Fruit fly (Drosophila melanogaster) whole organism, embryonic: ENCODE results near the gene Hr38.

Experiments used
- CG1024 ChIP-seq: fragments of 200-800 bp; sonication (Bioruptor generic); IDR thresholded peaks from 2 replicates; pipeline ENCODE4 v1.3.6; 2022; ENCODE audit warnings: missing biosample characterization, missing genetic modification characterization
- CG10366 ChIP-seq: fragments of 200-800 bp; sonication (Bioruptor generic); IDR thresholded peaks from 2 replicates; pipeline ENCODE4 v1.3.6; 2022; ENCODE audit warnings: missing biosample characterization, missing genetic modification characterization
- CG11695 ChIP-seq: fragments of 200-800 bp; sonication (Bioruptor generic); IDR thresholded peaks from 3 replicates; pipeline ENCODE4 v1.3.6; 2022; ENCODE audit warnings: missing biosample characterization, missing genetic modification characterization
- CG12155 ChIP-seq: fragments of 200-800 bp; sonication (Bioruptor generic); optimal IDR thresholded peaks from 3 replicates; lab custom pipeline; 2016; ENCODE audit warnings: missing biosample characterization, missing genetic modification characterization
- CG14710 ChIP-seq: fragments of 200-800 bp; sonication (Bioruptor generic); optimal IDR thresholded peaks from 3 replicates; lab custom pipeline; 2019; ENCODE audit warnings: missing biosample characterization, mild to moderate bottlenecking, missing genetic modification characterization, moderate library complexity
- CG15269 ChIP-seq: fragments of 200-800 bp; sonication (Bioruptor generic); optimal IDR thresholded peaks from 2 replicates; lab custom pipeline; 2018; ENCODE audit warnings: missing biosample characterization, mild to moderate bottlenecking, missing genetic modification characterization, moderate library complexity
- CG17359 ChIP-seq: fragments of 200-800 bp; sonication (Bioruptor generic); optimal IDR thresholded peaks from 3 replicates; lab custom pipeline; 2018; ENCODE audit warnings: missing biosample characterization, mild to moderate bottlenecking, missing genetic modification characterization, moderate library complexity
- CG17829 ChIP-seq: fragments of 200-800 bp; optimal IDR thresholded peaks from 2 replicates; lab custom pipeline; 2019; ENCODE audit warnings: missing biosample characterization, mild to moderate bottlenecking, missing genetic modification characterization, moderate library complexity
- CG1792 ChIP-seq: fragments of 200-800 bp; sonication (Bioruptor generic); optimal IDR thresholded peaks from 2 replicates; lab custom pipeline; 2016; ENCODE audit warnings: missing biosample characterization, missing genetic modification characterization
- CG30020 ChIP-seq: fragments of 200-800 bp; optimal IDR thresholded peaks from 2 replicates; lab custom pipeline; 2019; ENCODE audit warnings: missing biosample characterization, mild to moderate bottlenecking, missing genetic modification characterization, moderate library complexity
- CG31365 ChIP-seq: fragments of 200-800 bp; sonication (Bioruptor generic); optimal IDR thresholded peaks from 2 replicates; lab custom pipeline; 2018; ENCODE audit warnings: missing biosample characterization, mild to moderate bottlenecking, missing genetic modification characterization
- CG3726 ChIP-seq: fragments of 200-800 bp; sonication (Bioruptor generic); IDR thresholded peaks from 3 replicates; pipeline ENCODE4, ENCODE4 v1.3.6; 2022; ENCODE audit warnings: missing biosample characterization, missing genetic modification characterization
- CG4730 ChIP-seq: fragments of 200-800 bp; sonication (Bioruptor generic); IDR thresholded peaks from 2 replicates; pipeline ENCODE4 v1.3.6; 2022; ENCODE audit warnings: missing biosample characterization, missing genetic modification characterization
- CG5953 ChIP-seq: fragments of 200-800 bp; sonication (Bioruptor generic); IDR thresholded peaks from 2 replicates; pipeline ENCODE4 v1.3.6; 2022; ENCODE audit warnings: missing biosample characterization, missing genetic modification characterization
- CG6765 ChIP-seq: fragments of 200-800 bp; sonication (Bioruptor generic); optimal IDR thresholded peaks from 3 replicates; lab custom pipeline; 2017; ENCODE audit warnings: missing biosample characterization, mild to moderate bottlenecking, missing genetic modification characterization
- CG7357 ChIP-seq: fragments of 200-800 bp; sonication (Bioruptor generic); IDR thresholded peaks from 3 replicates; pipeline ENCODE4 v1.3.6; 2022; ENCODE audit warnings: missing biosample characterization, missing genetic modification characterization
- CG8290 ChIP-seq, 3 experiments: fragments of 200-800 bp; sonication (Bioruptor generic); optimal IDR thresholded peaks; 2 replicates each; lab custom pipeline; 2016 to 2019; ENCODE audit warnings: missing biosample characterization in 3 of 3, missing genetic modification characterization in 3 of 3, mild to moderate bottlenecking in 2 of 3, moderate library complexity in 1 of 3
- CG9817 ChIP-seq: fragments of 200-800 bp; sonication (Bioruptor generic); optimal IDR thresholded peaks from 2 replicates; lab custom pipeline; 2018; ENCODE audit warnings: missing biosample characterization, mild to moderate bottlenecking, missing genetic modification characterization, moderate library complexity
- CkIIα-i1 ChIP-seq: fragments of 200-800 bp; sonication (Bioruptor generic); IDR thresholded peaks from 2 replicates; pipeline ENCODE4 v1.3.6; 2022; ENCODE audit warnings: missing biosample characterization, missing genetic modification characterization
- Doc2 ChIP-seq: fragments of 200-800 bp; sonication (Bioruptor generic); IDR thresholded peaks from 2 replicates; pipeline ENCODE4 v1.3.6; 2022; ENCODE audit warnings: missing biosample characterization, missing genetic modification characterization
- Hr3 ChIP-seq: fragments of 200-800 bp; sonication (Bioruptor generic); optimal IDR thresholded peaks from 3 replicates; lab custom pipeline; 2016; ENCODE audit warnings: missing biosample characterization, missing genetic modification characterization
- Hr51 ChIP-seq, 2 experiments: fragments of 200-800 bp; sonication (Bioruptor generic); optimal IDR thresholded peaks; 2 replicates in 1 of 2; 3 replicates in 1 of 2; lab custom pipeline; 2016 to 2018; ENCODE audit warnings: missing biosample characterization in 2 of 2, missing genetic modification characterization in 2 of 2, mild to moderate bottlenecking in 1 of 2, moderate library complexity in 1 of 2
- Hr78 ChIP-seq, 2 experiments: fragments of 200-800 bp in 1 of 2; fragments of >200 bp in 1 of 2; sonication (Bioruptor generic) in 1 of 2; optimal IDR thresholded peaks; 2 replicates each; lab custom pipeline; 2017 to 2019; ENCODE audit warnings: missing biosample characterization in 2 of 2, missing genetic modification characterization in 2 of 2, mild to moderate bottlenecking in 1 of 2, moderate library complexity in 1 of 2
- Max ChIP-seq: fragments of 200-800 bp; sonication (Bioruptor generic); optimal IDR thresholded peaks from 2 replicates; lab custom pipeline; 2016; ENCODE audit warnings: missing biosample characterization, mild to moderate bottlenecking, missing genetic modification characterization
- NC2α ChIP-seq: fragments of 200-800 bp; sonication (Bioruptor generic); optimal IDR thresholded peaks from 2 replicates; lab custom pipeline; 2016; ENCODE audit warnings: missing biosample characterization, missing genetic modification characterization
- Poxn ChIP-seq: fragments of 200-800 bp; sonication (Bioruptor generic); IDR thresholded peaks from 2 replicates; pipeline ENCODE4 v1.3.6; 2022; ENCODE audit warnings: missing biosample characterization, missing genetic modification characterization
- Ravus ChIP-seq: fragments of 200-800 bp; sonication (Bioruptor generic); IDR thresholded peaks from 2 replicates; pipeline ENCODE4 v1.3.6; 2022; ENCODE audit warnings: missing biosample characterization, missing genetic modification characterization
- Rx ChIP-seq: fragments of 200-800 bp; sonication (Bioruptor generic); IDR thresholded peaks from 2 replicates; pipeline ENCODE4 v1.3.6; 2022; ENCODE audit warnings: missing biosample characterization, missing genetic modification characterization
- Scr ChIP-seq: fragments of 200-800 bp; sonication (Bioruptor generic); IDR thresholded peaks from 2 replicates; pipeline ENCODE4 v1.3.6; 2022; ENCODE audit warnings: missing biosample characterization, missing genetic modification characterization; ENCODE audit not compliant: partially characterized antibody
- Stat92E ChIP-seq, 3 experiments: fragments of >200 bp in 2 of 3; fragments of 200-800 bp in 1 of 3; sonication (Bioruptor generic) in 1 of 3; optimal IDR thresholded peaks; 2 replicates each; lab custom pipeline; 2017 to 2019; ENCODE audit warnings: missing biosample characterization in 3 of 3, missing genetic modification characterization in 3 of 3, mild to moderate bottlenecking in 1 of 3, moderate library complexity in 1 of 3
- Xrp1 ChIP-seq: fragments of 200-800 bp; sonication (Bioruptor generic); IDR thresholded peaks from 2 replicates; pipeline ENCODE4 v1.3.6; 2022; ENCODE audit warnings: missing biosample characterization, missing genetic modification characterization
- ato ChIP-seq: fragments of 200-800 bp; sonication (Bioruptor generic); IDR thresholded peaks from 2 replicates; pipeline ENCODE4 v1.3.6; 2022; ENCODE audit warnings: missing biosample characterization, missing genetic modification characterization; ENCODE audit not compliant: partially characterized antibody
- bsh ChIP-seq, 2 experiments: fragments of 200-800 bp; sonication (Bioruptor generic); optimal IDR thresholded peaks; 2 replicates each; lab custom pipeline; 2017 to 2018; ENCODE audit warnings: mild to moderate bottlenecking in 2 of 2, missing biosample characterization in 2 of 2, missing genetic modification characterization in 2 of 2, moderate library complexity in 1 of 2
- chm ChIP-seq: fragments of 200-800 bp; sonication (Bioruptor generic); IDR thresholded peaks from 2 replicates; pipeline ENCODE4 v1.3.6; 2022; ENCODE audit warnings: missing biosample characterization, missing genetic modification characterization
- crol ChIP-seq: fragments of 200-800 bp; sonication (Bioruptor generic); IDR thresholded peaks from 2 replicates; pipeline ENCODE4 v1.3.6; 2022; ENCODE audit warnings: missing biosample characterization, missing genetic modification characterization
- danr ChIP-seq: fragments of 200-800 bp; sonication (Bioruptor generic); IDR thresholded peaks from 2 replicates; pipeline ENCODE4 v1.3.6; 2022; ENCODE audit warnings: missing biosample characterization, missing genetic modification characterization
- dm ChIP-seq: fragments of 200-800 bp; sonication (Bioruptor generic); optimal IDR thresholded peaks from 3 replicates; lab custom pipeline; 2016; ENCODE audit warnings: missing biosample characterization, missing genetic modification characterization
- esg ChIP-seq: fragments of 200-800 bp; sonication (Bioruptor generic); conservative IDR thresholded peaks from 2 replicates; pipeline ENCODE4 v1.3.6; 2022; ENCODE audit warnings: missing biosample characterization, missing genetic modification characterization
- exex ChIP-seq: fragments of 200-800 bp; sonication (Bioruptor generic); optimal IDR thresholded peaks from 4 replicates; lab custom pipeline; 2018; ENCODE audit warnings: missing biosample characterization, mild to moderate bottlenecking, missing genetic modification characterization, moderate library complexity
- inv ChIP-seq: fragments of 200-800 bp; sonication (Bioruptor generic); IDR thresholded peaks from 2 replicates; pipeline ENCODE4 v1.3.6; 2022; ENCODE audit warnings: missing biosample characterization, missing genetic modification characterization; ENCODE audit not compliant: partially characterized antibody
- knrl ChIP-seq: fragments of 200-800 bp; sonication (Bioruptor generic); IDR thresholded peaks from 3 replicates; pipeline ENCODE4 v1.3.6; 2022; ENCODE audit warnings: missing biosample characterization, missing genetic modification characterization; ENCODE audit not compliant: partially characterized antibody
- pb ChIP-seq: fragments of 200-800 bp; sonication (Bioruptor generic); optimal IDR thresholded peaks from 3 replicates; lab custom pipeline; 2016; ENCODE audit warnings: missing biosample characterization, missing genetic modification characterization
- ro ChIP-seq: fragments of 200-800 bp; sonication (Bioruptor generic); IDR thresholded peaks from 2 replicates; pipeline ENCODE4 v1.3.6; 2022; ENCODE audit warnings: missing biosample characterization, missing genetic modification characterization
- shn ChIP-seq: fragments of 200-800 bp; sonication (Bioruptor generic); optimal IDR thresholded peaks from 3 replicates; lab custom pipeline; 2016; ENCODE audit warnings: missing biosample characterization, missing genetic modification characterization
- slbo ChIP-seq: fragments of 200-800 bp; sonication (Bioruptor generic); IDR thresholded peaks from 2 replicates; pipeline ENCODE4 v1.3.6; 2022; ENCODE audit warnings: missing biosample characterization, missing genetic modification characterization
- stc ChIP-seq: fragments of 200-800 bp; sonication (Bioruptor generic); IDR thresholded peaks from 2 replicates; pipeline ENCODE4 v1.3.6; 2022; ENCODE audit warnings: missing biosample characterization, missing genetic modification characterization
- tio ChIP-seq: fragments of 200-800 bp; sonication (Bioruptor generic); optimal IDR thresholded peaks from 2 replicates; lab custom pipeline; 2017; ENCODE audit warnings: missing biosample characterization, missing genetic modification characterization, inconsistent platforms
- tll ChIP-seq, 2 experiments: fragments of 200-800 bp in 1 of 2; fragments of >200 bp in 1 of 2; sonication (Bioruptor generic) in 1 of 2; optimal IDR thresholded peaks; 2 replicates each; lab custom pipeline; 2017 to 2019; ENCODE audit warnings: missing biosample characterization in 2 of 2, missing genetic modification characterization in 2 of 2, mild to moderate bottlenecking in 1 of 2, moderate library complexity in 1 of 2
- unpg ChIP-seq: fragments of 200-800 bp; sonication (Bioruptor generic); optimal IDR thresholded peaks from 3 replicates; lab custom pipeline; 2018; ENCODE audit warnings: missing biosample characterization, mild to moderate bottlenecking, missing genetic modification characterization, moderate library complexity

Hr38 gene

DNA sequence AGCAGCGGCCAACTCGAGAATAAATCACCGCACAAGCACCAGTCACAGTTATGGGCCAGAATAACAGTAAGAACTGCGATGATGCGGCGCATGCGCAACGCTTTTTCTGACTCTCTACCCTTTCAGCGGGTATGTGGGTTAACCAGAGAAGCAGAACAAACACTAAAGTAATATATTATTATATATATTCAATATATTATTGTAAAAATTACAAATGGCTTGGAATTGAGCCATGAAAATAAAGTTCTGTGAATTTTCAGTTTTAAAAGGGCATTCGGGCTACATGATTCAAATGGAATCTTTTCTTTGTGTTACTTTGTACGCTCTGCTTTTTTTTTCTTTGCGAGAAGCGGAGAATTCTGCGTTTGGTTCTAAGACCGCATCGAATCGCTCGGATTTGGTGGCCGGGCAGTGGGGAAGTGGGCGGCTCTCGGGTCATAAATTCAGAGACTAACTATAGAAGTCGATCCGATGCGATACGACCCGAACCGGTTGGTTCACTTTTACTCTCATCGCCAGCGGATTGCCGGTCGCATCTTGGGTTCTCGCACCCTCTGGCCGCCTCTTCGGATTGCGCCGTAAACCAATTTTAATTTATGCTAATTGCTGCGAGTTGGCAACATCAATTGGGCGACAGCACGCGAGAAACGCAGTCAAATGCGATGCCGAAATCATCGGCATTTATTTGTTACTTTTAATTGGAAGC lies 13.7 kb downstream of the Hr38 start (continued):
- TF ChIP-seq CG1792 (GFP tag; lab: Kevin White, UChicago): no peak
- TF ChIP-seq CG7357 (GFP tag; lab: Robert Waterston, UW): 0 out of 3 replicates have a peak, but pooled peaks have one; percentile 21
- no peak for TF ChIP-seq Hr78 (GFP tag; optimal IDR thresholded peaks at IDR 0.05; lab: Kevin White, UChicago)
- no peak for TF ChIP-seq Doc2
- no peak for TF ChIP-seq CG31365 (tag; lab: Kevin White, UChicago)
- TF ChIP-seq CG11695 (GFP tag; lab: Robert Waterston, UW): no peak
- no peak for TF ChIP-seq danr (GFP tag; lab: Robert Waterston, UW)
- no peak for TF ChIP-seq CG17829 (tag; lab: Kevin White, UChicago)
- TF ChIP-seq CG14710 (tag; lab: Kevin White, UChicago): no peak
- TF ChIP-seq exex (tag; lab: Kevin White, UChicago): no peak
- no peak for TF ChIP-seq ro (GFP tag; lab: Robert Waterston, UW)
- TF ChIP-seq Scr (GFP tag; lab: Robert Waterston, UW): no peak
- TF ChIP-seq crol: no peak
- TF ChIP-seq ato (GFP tag; lab: Robert Waterston, UW): no peak
- no peak for TF ChIP-seq CG12155 (GFP tag; lab: Kevin White, UChicago)
- no peak for TF ChIP-seq pb (GFP tag; lab: Kevin White, UChicago)
- no peak for TF ChIP-seq tll (GFP tag; optimal IDR thresholded peaks at IDR 0.05; lab: Kevin White, UChicago)
- no peak for TF ChIP-seq NC2α (GFP tag; lab: Kevin White, UChicago)
- no peak for TF ChIP-seq Hr3 (GFP tag; lab: Kevin White, UChicago)
- no peak for TF ChIP-seq Ravus
- TF ChIP-seq CG17359 (tag; lab: Kevin White, UChicago): no peak
- no peak for TF ChIP-seq shn
- TF ChIP-seq knrl (GFP tag; lab: Robert Waterston, UW): no peak; the same call in 2 of the 3 replicates
- peak; percentile 58 for TF ChIP-seq Xrp1
- no peak for TF ChIP-seq CG6765 (GFP tag; lab: Kevin White, UChicago)
- no peak for TF ChIP-seq chm (GFP tag; lab: Robert Waterston, UW)
- no peak for TF ChIP-seq Rx (GFP tag; lab: Robert Waterston, UW)
- TF ChIP-seq CG30020 (tag; lab: Kevin White, UChicago): no peak
- no peak for TF ChIP-seq Hr51 (GFP tag; optimal IDR thresholded peaks at IDR 0.05; lab: Kevin White, UChicago)
- no peak for TF ChIP-seq bsh (GFP tag; optimal IDR thresholded peaks at IDR 0.05; lab: Kevin White, UChicago)
- TF ChIP-seq unpg (GFP tag; lab: Kevin White, UChicago): no peak
- TF ChIP-seq CG9817 (tag; lab: Kevin White, UChicago): no peak
- no peak for TF ChIP-seq CkIIα-i1 (GFP tag; lab: Robert Waterston, UW)
- TF ChIP-seq CG15269: peak; percentile 7
- TF ChIP-seq Poxn (GFP tag; lab: Robert Waterston, UW): no peak
- TF ChIP-seq CG5953 (GFP tag; lab: Robert Waterston, UW): no peak
- TF ChIP-seq tio (GFP tag; lab: Kevin White, UChicago): no peak
- no peak for TF ChIP-seq CG8290 (GFP tag; optimal IDR thresholded peaks at IDR 0.05; lab: Kevin White, UChicago)
- no peak for TF ChIP-seq CG8290 (tag; optimal IDR thresholded peaks at IDR 0.05; lab: Kevin White, UChicago)
- TF ChIP-seq Max (GFP tag; lab: Kevin White, UChicago): no peak
- peak; percentile 32; the same call in 1 of the 2 replicates for TF ChIP-seq esg (GFP tag; lab: Robert Waterston, UW)
- TF ChIP-seq slbo: peak; percentile 42; the same call in 1 of the 2 replicates
- no peak for TF ChIP-seq dm (GFP tag; lab: Kevin White, UChicago)
- TF ChIP-seq CG1024: no peak
- TF ChIP-seq Stat92E (GFP tag; optimal IDR thresholded peaks at IDR 0.05; lab: Kevin White, UChicago): no peak
- TF ChIP-seq CG3726: no peak
- TF ChIP-seq stc (GFP tag; lab: Robert Waterston, UW): no peak
- TF ChIP-seq CG10366 (GFP tag; lab: Robert Waterston, UW): peak; percentile 31; the same call in 1 of the 2 replicates
- no peak for TF ChIP-seq inv (GFP tag; lab: Robert Waterston, UW)
- 0 out of 2 replicates have a peak, but pooled peaks have one; percentile 43 for TF ChIP-seq CG4730 (GFP tag; lab: Robert Waterston, UW)
